Fruit fly (Drosophila melanogaster): ENCODE data around the gene skd.

skd gene

dm6 chr3L:20986929-20987363 lies 40.3 kb downstream of the skd start:
- no peak for TF ChIP-seq CG17801 (GFP tag; optimal IDR thresholded peaks at IDR 0.05; ENCODE audit: partially characterized antibody)

dm6 chr3L:20984414-20985208 lies 42.6 kb downstream of the skd start:
- TF ChIP-seq CG17801 (GFP tag; optimal IDR thresholded peaks at IDR 0.05; ENCODE audit: partially characterized antibody): no peak

- no peak for TF ChIP-seq CG17801 (GFP tag; optimal IDR thresholded peaks at IDR 0.05; ENCODE audit: partially characterized antibody)
These were observed 43.9 kb downstream of the skd start for dm6 chr3L:20983309-20983708.

dm6 chr3L:20982544-20982943 lies 44.7 kb downstream of the skd start:
- no peak for TF ChIP-seq CG17801 (GFP tag; optimal IDR thresholded peaks at IDR 0.05; ENCODE audit: partially characterized antibody)

dm6 chr3L:20981724-20982123 lies 45.5 kb downstream of the skd start:
- no peak for TF ChIP-seq CG17801 (GFP tag; optimal IDR thresholded peaks at IDR 0.05; ENCODE audit: partially characterized antibody)

dm6 chr3L:20980499-20980898 lies 46.7 kb downstream of the skd start:
- no peak for TF ChIP-seq CG17801 (GFP tag; optimal IDR thresholded peaks at IDR 0.05; ENCODE audit: partially characterized antibody)

- no peak for TF ChIP-seq CG17801 (GFP tag; optimal IDR thresholded peaks at IDR 0.05; ENCODE audit: partially characterized antibody)
These were observed 50.1 kb downstream of the skd start for dm6 chr3L:20976967-20977720.

DNA sequence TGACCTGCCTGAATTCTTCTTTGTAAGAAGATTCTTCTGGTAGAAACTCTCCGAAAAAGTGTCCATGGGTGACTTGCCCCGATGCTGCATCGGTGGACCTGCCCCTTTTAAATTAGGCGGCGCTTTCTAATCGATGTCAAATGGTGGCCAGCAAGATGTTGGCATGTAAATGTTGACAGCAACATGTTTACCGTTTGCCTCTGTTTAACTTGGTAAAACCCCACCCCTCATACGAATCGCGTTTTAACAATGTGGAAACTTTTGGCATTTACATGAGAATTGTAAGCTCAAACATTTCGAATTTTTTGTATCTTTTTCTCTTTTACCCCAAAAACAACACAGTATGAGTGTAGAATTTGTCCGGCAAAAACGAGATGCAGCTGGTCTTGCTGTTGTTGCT lies 50.9 kb downstream of the skd start:
- TF ChIP-seq CG17801 (GFP tag; optimal IDR thresholded peaks at IDR 0.05; ENCODE audit: partially characterized antibody): no peak

dm6 chr3L:20974600-20974999 lies 52.6 kb downstream of the skd start, which contains the start of gene CG33286:
Gene CG33286, minus strand, starts transcription at chr3L:20974700.
- TF ChIP-seq CG17801 (GFP tag; optimal IDR thresholded peaks at IDR 0.05; ENCODE audit: partially characterized antibody): no peak

dm6 chr3L:20970563-20970962 lies 56.7 kb downstream of the skd start, which contains the start of gene CG33287:
Gene CG33287, minus strand, starts transcription at chr3L:20970663.
- TF ChIP-seq CG17801 (GFP tag; optimal IDR thresholded peaks at IDR 0.05; ENCODE audit: partially characterized antibody): no peak

- no peak for TF ChIP-seq CG17801 (GFP tag; optimal IDR thresholded peaks at IDR 0.05; ENCODE audit: partially characterized antibody)
These were observed 60.6 kb downstream of the skd start, which contains the start of gene CG12983 for dm6 chr3L:20966662-20967061. Gene CG12983, minus strand, starts transcription at chr3L:20966762.

DNA sequence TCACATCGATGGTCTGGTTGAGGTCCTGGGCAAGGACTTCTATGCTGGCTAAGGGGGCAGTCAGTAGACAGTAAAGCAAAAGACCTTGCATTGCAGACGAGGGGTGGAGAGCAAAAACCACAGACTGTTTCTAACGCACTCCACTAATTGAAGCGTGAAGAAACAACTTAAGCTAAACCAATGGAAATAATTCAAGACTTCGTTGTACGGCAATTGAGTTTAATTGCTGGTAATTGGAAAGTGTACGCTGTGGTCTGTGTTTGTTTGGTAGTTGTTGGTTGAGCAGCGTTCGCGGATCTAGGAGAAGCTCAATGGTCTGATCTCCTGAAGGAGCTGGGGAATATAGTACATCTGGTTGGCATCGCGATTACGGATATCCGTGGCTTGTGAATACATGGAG lies 64.8 kb downstream of the skd start, which contains the start of gene CG10587:
TSS of gene CG10587 (minus strand) at position 101 of the 400 bp plus-strand sequence.
- no peak for TF ChIP-seq CG17801 (GFP tag; optimal IDR thresholded peaks at IDR 0.05; ENCODE audit: partially characterized antibody)

DNA sequence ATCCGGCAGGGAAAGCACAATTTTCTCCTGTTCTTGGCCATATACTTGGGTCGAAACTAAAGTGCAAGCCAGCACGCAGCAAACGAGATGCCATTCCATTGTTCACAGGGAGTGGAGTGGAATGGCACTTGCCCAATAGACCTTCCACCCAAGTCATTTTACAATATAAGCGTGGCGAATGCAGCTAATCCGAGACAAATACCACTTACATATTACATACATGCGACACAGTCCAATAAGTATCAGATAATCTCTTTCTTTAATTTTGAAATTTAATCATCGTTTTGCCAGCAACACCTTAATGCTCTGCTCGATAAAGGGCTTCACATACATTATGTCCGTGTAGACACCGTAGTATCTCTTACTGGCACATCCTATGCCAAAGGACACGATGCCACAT lies 65.9 kb downstream of the skd start, which contains the start of gene CG11037:
TSS of gene CG11037 (minus strand) at position 101 of the 400 bp plus-strand sequence.
- no peak for TF ChIP-seq CG17801 (GFP tag; optimal IDR thresholded peaks at IDR 0.05; ENCODE audit: partially characterized antibody)

DNA sequence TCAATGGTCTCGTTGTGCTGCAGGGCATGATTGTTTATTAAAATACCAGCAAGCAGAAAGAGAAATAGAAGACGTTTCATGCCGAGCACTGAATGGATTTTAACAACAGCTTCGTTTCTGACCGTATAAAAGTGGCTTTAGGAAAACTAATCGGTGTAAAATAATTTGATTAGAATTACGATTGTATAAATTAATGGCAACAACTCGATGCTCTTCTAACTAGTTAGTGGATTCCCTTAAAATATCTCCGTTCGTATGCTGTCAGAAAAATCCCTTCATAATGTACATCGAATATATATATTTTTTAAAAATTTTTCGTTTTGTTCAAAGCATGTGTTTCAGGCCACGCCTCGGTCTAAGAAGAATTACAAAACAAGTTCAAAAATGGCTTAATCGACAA lies 70.6 kb downstream of the skd start, which contains the start of the genes Sems and CG10588:
TSS of gene Sems (minus strand) at position 101 of the 400 bp plus-strand sequence.
TSS of gene CG10588 (plus strand) at position 285 of the 400 bp plus-strand sequence.
- TF ChIP-seq CG17801 (GFP tag; optimal IDR thresholded peaks at IDR 0.05; ENCODE audit: partially characterized antibody): no peak

- TF ChIP-seq CG17801 (GFP tag; optimal IDR thresholded peaks at IDR 0.05; ENCODE audit: partially characterized antibody): no peak
These were observed 73.1 kb downstream of the skd start for dm6 chr3L:20954118-20954517.

Data from ovary, adult (tissue).